Worm (Caenorhabditis elegans): ENCODE data around the gene irld-65.

Gene irld-65

ce11 chrII:2901158-2901557 lies 36.6 kb downstream of the irld-65 start:
- no peak for TF ChIP-seq F13C5.2 (tag; optimal IDR thresholded peaks at IDR 0.05)
- no peak for TF ChIP-seq tra-4 (tag; optimal IDR thresholded peaks at IDR 0.05)
- no peak for TF ChIP-seq tbx-11 (GFP tag; IDR thresholded peaks at IDR 0.05)
- TF ChIP-seq hnd-1 (tag; optimal IDR thresholded peaks at IDR 0.05), result no peak
- TF ChIP-seq scrt-1 (GFP tag; IDR thresholded peaks at IDR 0.05), result no peak
- TF ChIP-seq pes-1 (GFP tag; IDR thresholded peaks at IDR 0.05), result no peak
- no peak for TF ChIP-seq ceh-13 (GFP tag; optimal IDR thresholded peaks at IDR 0.05)
- no peak for TF ChIP-seq ceh-36 (tag; optimal IDR thresholded peaks at IDR 0.05)
- TF ChIP-seq flt-1 (GFP tag; IDR thresholded peaks at IDR 0.05), result no peak
- TF ChIP-seq aly-1 (tag; optimal IDR thresholded peaks at IDR 0.05), result no peak
- TF ChIP-seq ama-1 (optimal IDR thresholded peaks at IDR 0.05), result no peak
- TF ChIP-seq sea-1 (GFP tag; conservative IDR thresholded peaks at IDR 0.05), result no peak
- no peak for TF ChIP-seq ets-7 (tag; optimal IDR thresholded peaks at IDR 0.05)

ce11 chrII:2900248-2900647 lies 37.5 kb downstream of the irld-65 start, which contains the start of gene ubc-26:
ubc-26 (minus strand) TSS chrII:2900348.
- TF ChIP-seq F13C5.2 (tag; optimal IDR thresholded peaks at IDR 0.05), result no peak
- no peak for TF ChIP-seq aly-1 (tag; optimal IDR thresholded peaks at IDR 0.05)
- TF ChIP-seq flt-1 (GFP tag; IDR thresholded peaks at IDR 0.05), result no peak
- no peak for TF ChIP-seq pes-1 (GFP tag; IDR thresholded peaks at IDR 0.05)
- TF ChIP-seq hmg-4 (GFP tag; optimal IDR thresholded peaks at IDR 0.05), result no peak
- no peak for TF ChIP-seq ceh-13 (GFP tag; optimal IDR thresholded peaks at IDR 0.05)
- no peak for TF ChIP-seq ceh-36 (tag; optimal IDR thresholded peaks at IDR 0.05)
- no peak for TF ChIP-seq tra-4 (tag; optimal IDR thresholded peaks at IDR 0.05)
- TF ChIP-seq tbx-37 (GFP tag; conservative IDR thresholded peaks at IDR 0.05), result no peak

- TF ChIP-seq hmg-4 (GFP tag; optimal IDR thresholded peaks at IDR 0.05), result no peak
- TF ChIP-seq sea-1 (GFP tag; conservative IDR thresholded peaks at IDR 0.05), result no peak
- TF ChIP-seq ama-1 (optimal IDR thresholded peaks at IDR 0.05), result no peak
- no peak for TF ChIP-seq tra-4 (tag; optimal IDR thresholded peaks at IDR 0.05)
Observed at ce11 chrII:2894295-2894694, 43.5 kb downstream of the irld-65 start, which contains the start of gene sqv-2. sqv-2 (minus strand) TSS chrII:2894395.

ce11 chrII:2888957-2889630 lies 48.7 kb downstream of the irld-65 start, which contains the start of gene pinn-1:
pinn-1 (minus strand) TSS chrII:2889007.
- TF ChIP-seq tbx-11 (GFP tag; IDR thresholded peaks at IDR 0.05) (no peak), F13C5.2 (tag; optimal IDR thresholded peaks at IDR 0.05) (peak; percentile 37), B0310.2 (tag; optimal IDR thresholded peaks at IDR 0.05) (no peak), aly-1 (tag; optimal IDR thresholded peaks at IDR 0.05) (no peak), ceh-36 (tag; optimal IDR thresholded peaks at IDR 0.05) (no peak), flt-1 (GFP tag; IDR thresholded peaks at IDR 0.05) (peak; percentile 61; the same call in 1 of the 2 replicates), tbx-37 (GFP tag; conservative IDR thresholded peaks at IDR 0.05) (peak; percentile 77), pes-1 (GFP tag; IDR thresholded peaks at IDR 0.05) (peak; percentile 79), scrt-1 (GFP tag; IDR thresholded peaks at IDR 0.05) (no peak), hmbx-1 (tag; optimal IDR thresholded peaks at IDR 0.05) (no peak), tra-4 (tag; optimal IDR thresholded peaks at IDR 0.05) (no peak), hnd-1 (tag; optimal IDR thresholded peaks at IDR 0.05) (peak; percentile 19), hmg-4 (GFP tag; optimal IDR thresholded peaks at IDR 0.05) (no peak), ama-1 (optimal IDR thresholded peaks at IDR 0.05) (no peak), ets-7 (tag; optimal IDR thresholded peaks at IDR 0.05) (no peak), ceh-13 (GFP tag; optimal IDR thresholded peaks at IDR 0.05) (no peak), sea-1 (GFP tag; conservative IDR thresholded peaks at IDR 0.05) (no peak; the same call in 1 of the 2 replicates)

ce11 chrII:2885518-2886449 lies 52.0 kb downstream of the irld-65 start:
- TF ChIP-seq flt-1 (GFP tag; IDR thresholded peaks at IDR 0.05), result no peak
- TF ChIP-seq tbx-37 (GFP tag; conservative IDR thresholded peaks at IDR 0.05), result no peak
- no peak for TF ChIP-seq sea-1 (GFP tag; conservative IDR thresholded peaks at IDR 0.05)
- no peak for TF ChIP-seq ama-1 (optimal IDR thresholded peaks at IDR 0.05)
- TF ChIP-seq B0310.2 (tag; optimal IDR thresholded peaks at IDR 0.05), result no peak
- TF ChIP-seq tra-4 (tag; optimal IDR thresholded peaks at IDR 0.05), result no peak
- no peak for TF ChIP-seq hmg-4 (GFP tag; optimal IDR thresholded peaks at IDR 0.05)
- no peak for TF ChIP-seq ceh-36 (tag; optimal IDR thresholded peaks at IDR 0.05)
- TF ChIP-seq pes-1 (GFP tag; IDR thresholded peaks at IDR 0.05), result no peak
- no peak for TF ChIP-seq aly-1 (tag; optimal IDR thresholded peaks at IDR 0.05)
- TF ChIP-seq hmbx-1 (tag; optimal IDR thresholded peaks at IDR 0.05), result no peak
- TF ChIP-seq ets-7 (tag; optimal IDR thresholded peaks at IDR 0.05), result no peak
- TF ChIP-seq F13C5.2 (tag; optimal IDR thresholded peaks at IDR 0.05), result no peak
- no peak for TF ChIP-seq ceh-13 (GFP tag; optimal IDR thresholded peaks at IDR 0.05)
- no peak for TF ChIP-seq hnd-1 (tag; optimal IDR thresholded peaks at IDR 0.05)
- no peak for TF ChIP-seq scrt-1 (GFP tag; IDR thresholded peaks at IDR 0.05)
- no peak for TF ChIP-seq tbx-11 (GFP tag; IDR thresholded peaks at IDR 0.05)

ce11 chrII:2884810-2885209 lies 52.9 kb downstream of the irld-65 start, which contains the start of gene pigw-1:
pigw-1 (minus strand) TSS chrII:2884910.
- TF ChIP-seq ceh-13 (GFP tag; optimal IDR thresholded peaks at IDR 0.05), result no peak
